Worm (Caenorhabditis elegans) whole organism, L4 larva: ENCODE measurements around the gene twk-8.

Source experiments
- D1046.2 ChIP-seq: fragments of 200-800 bp; sonication (Bioruptor generic); IDR thresholded peaks from 2 replicates; pipeline ENCODE4 v1.3.6; 2022; ENCODE audit warnings: missing genetic modification characterization, missing compliant biosample characterization
- F10B5.3 ChIP-seq: sonication (generic microtip); optimal IDR thresholded peaks from 2 replicates; lab custom pipeline; 2016; ENCODE audit warnings: mild to moderate bottlenecking, missing genetic modification characterization, missing compliant biosample characterization
- Y105C5A.15 ChIP-seq: fragments of 200-800 bp; sonication (Bioruptor generic); IDR thresholded peaks from 2 replicates; pipeline ENCODE4 v1.3.6; 2022; ENCODE audit warnings: missing genetic modification characterization, missing compliant biosample characterization
- aha-1 ChIP-seq: fragments of 150-350 bp; peaks from one replicate; lab custom pipeline; 2014; ENCODE audit warnings: missing biosample characterization, missing genetic modification characterization
- attf-4 ChIP-seq: sonication (generic microtip); optimal IDR thresholded peaks from 3 replicates; lab custom pipeline; 2017; ENCODE audit warnings: missing biosample characterization, missing genetic modification characterization
- ceh-82 ChIP-seq: sonication (generic microtip); optimal IDR thresholded peaks from 2 replicates; lab custom pipeline; 2017; ENCODE audit warnings: missing biosample characterization, missing genetic modification characterization
- cey-2 ChIP-seq: sonication (generic microtip); optimal IDR thresholded peaks from 3 replicates; lab custom pipeline; 2017; ENCODE audit warnings: missing genetic modification characterization, mild to moderate bottlenecking, missing compliant biosample characterization, antibody characterized with exemption, borderline replicate concordance; ENCODE audit not compliant: insufficient read depth
- ctbp-1 ChIP-seq: fragments of 200-800 bp; sonication (Bioruptor generic); IDR thresholded peaks from 2 replicates; pipeline ENCODE4 v1.3.6; 2022; ENCODE audit warnings: missing genetic modification reagents, missing genetic modification characterization, missing compliant biosample characterization
- daf-16 ChIP-seq, 3 experiments: sonication (generic microtip); optimal IDR thresholded peaks; 2 replicates each; lab custom pipeline; 2016 to 2017; ENCODE audit warnings: missing genetic modification characterization in 3 of 3, missing genetic modification reagents in 3 of 3, mild to moderate bottlenecking in 2 of 3, missing compliant biosample characterization in 2 of 3, missing biosample characterization in 1 of 3, moderate library complexity in 1 of 3
- daf-19 ChIP-seq: fragments of 200-800 bp; sonication (Bioruptor generic); conservative IDR thresholded peaks from 2 replicates; pipeline ENCODE4 v1.3.6; 2022; ENCODE audit warnings: missing genetic modification characterization, missing compliant biosample characterization
- dmd-6 ChIP-seq: fragments of 200-800 bp; sonication (Bioruptor generic); IDR thresholded peaks from 2 replicates; pipeline ENCODE4 v1.3.6; 2022; ENCODE audit warnings: missing genetic modification reagents, missing genetic modification characterization, missing compliant biosample characterization
- dmd-8 ChIP-seq: fragments of 200-800 bp; sonication (Bioruptor generic); IDR thresholded peaks from 2 replicates; pipeline ENCODE4 v1.3.6; 2022; ENCODE audit warnings: missing genetic modification characterization, missing compliant biosample characterization
- fos-1 ChIP-seq: fragments of 150-350 bp; optimal IDR thresholded peaks from 2 replicates; lab custom pipeline; 2014; ENCODE audit warnings: missing biosample characterization, missing genetic modification characterization
- hif-1 ChIP-seq, 2 experiments: sonication (generic microtip); optimal IDR thresholded peaks; 2 replicates each; lab custom pipeline; 2016 to 2017; ENCODE audit warnings: missing compliant biosample characterization in 2 of 2, missing genetic modification characterization in 2 of 2, missing genetic modification reagents in 2 of 2, missing genotype in 2 of 2, mild to moderate bottlenecking in 1 of 2
- hlh-11 ChIP-seq: fragments of 200-800 bp; sonication (Bioruptor generic); optimal IDR thresholded peaks from 2 replicates; lab custom pipeline; 2018; ENCODE audit warnings: mild to moderate bottlenecking, missing genetic modification characterization, missing compliant biosample characterization
- hlh-30 ChIP-seq: sonication (generic microtip); optimal IDR thresholded peaks from 2 replicates; lab custom pipeline; 2017; ENCODE audit warnings: antibody characterized with exemption, mild to moderate bottlenecking, missing genetic modification characterization, missing compliant biosample characterization; ENCODE audit not compliant: insufficient read depth
- hmg-1.1 ChIP-seq: fragments of 200-800 bp; sonication (Bioruptor generic); IDR thresholded peaks from 2 replicates; pipeline ENCODE4 v1.3.6; 2022; ENCODE audit warnings: missing genetic modification reagents, missing genetic modification characterization, missing compliant biosample characterization
- lin-15B ChIP-seq: fragments of 150-350 bp; sonication (generic microtip); optimal IDR thresholded peaks from 3 replicates; lab custom pipeline; 2014; ENCODE audit warnings: missing biosample characterization, missing genetic modification characterization
- lin-39 ChIP-seq: fragments of 150-350 bp; optimal IDR thresholded peaks from 2 replicates; lab custom pipeline; 2014; ENCODE audit warnings: missing biosample characterization, missing genetic modification reagents, missing genetic modification characterization
- lir-3 ChIP-seq: sonication (generic microtip); optimal IDR thresholded peaks from 2 replicates; lab custom pipeline; 2016; ENCODE audit warnings: mild to moderate bottlenecking, missing genetic modification characterization, missing compliant biosample characterization
- lsy-2 ChIP-seq, 2 experiments: fragments of 150-350 bp in 1 of 2; sonication (generic microtip) in 1 of 2; optimal IDR thresholded peaks; 2 replicates each; lab custom pipeline; 2014 to 2017; ENCODE audit warnings: missing biosample characterization in 2 of 2, missing genetic modification characterization in 2 of 2
- madf-5 ChIP-seq, 2 experiments: fragments of 200-800 bp; sonication (Bioruptor generic); IDR thresholded peaks; 2 replicates each; pipeline ENCODE4 v1.3.6; 2022; ENCODE audit warnings: missing compliant biosample characterization in 2 of 2, missing genetic modification characterization in 2 of 2
- mdl-1 ChIP-seq, 2 experiments: fragments of 150-350 bp in 1 of 2; sonication (generic microtip) in 1 of 2; optimal IDR thresholded peaks; 2 replicates each; lab custom pipeline; 2014 to 2017; ENCODE audit warnings: missing biosample characterization in 2 of 2, missing genetic modification characterization in 2 of 2
- mdt-29 ChIP-seq: fragments of 200-800 bp; sonication (Bioruptor generic); IDR thresholded peaks from 2 replicates; pipeline ENCODE4 v1.3.6; 2022; ENCODE audit warnings: missing genetic modification reagents, missing genetic modification characterization, missing compliant biosample characterization
- mep-1 ChIP-seq: fragments of 150-350 bp; sonication (generic microtip); optimal IDR thresholded peaks from 3 replicates; lab custom pipeline; 2014; ENCODE audit warnings: missing biosample characterization, missing genetic modification characterization
- mxl-3 ChIP-seq: fragments of 200-800 bp; sonication (Bioruptor generic); optimal IDR thresholded peaks from 2 replicates; lab custom pipeline; 2018; ENCODE audit warnings: mild to moderate bottlenecking, missing genetic modification characterization, missing compliant biosample characterization
- nhr-10 ChIP-seq: fragments of 150-350 bp; optimal IDR thresholded peaks from 2 replicates; lab custom pipeline; 2014; ENCODE audit warnings: missing biosample characterization, missing genetic modification characterization
- nhr-102 ChIP-seq: sonication (generic microtip); optimal IDR thresholded peaks from 2 replicates; lab custom pipeline; 2016; ENCODE audit warnings: mild to moderate bottlenecking, missing genetic modification characterization, moderate library complexity, missing compliant biosample characterization
- nhr-25 ChIP-seq: sonication (generic microtip); optimal IDR thresholded peaks from 2 replicates; lab custom pipeline; 2017; ENCODE audit warnings: missing genetic modification characterization, mild to moderate bottlenecking, missing compliant biosample characterization, antibody characterized with exemption, moderate library complexity, borderline replicate concordance; ENCODE audit not compliant: insufficient read depth
- nhr-28 ChIP-seq: fragments of 150-350 bp; optimal IDR thresholded peaks from 2 replicates; lab custom pipeline; 2014; ENCODE audit warnings: missing biosample characterization, missing genetic modification characterization
- php-3 ChIP-seq: fragments of 200-800 bp; sonication (Bioruptor generic); IDR thresholded peaks from 2 replicates; pipeline ENCODE4 v1.3.6; 2022; ENCODE audit warnings: missing genetic modification reagents, missing genetic modification characterization, missing compliant biosample characterization
- pqm-1 ChIP-seq: sonication (generic microtip); optimal IDR thresholded peaks from 2 replicates; lab custom pipeline; 2017; ENCODE audit warnings: missing biosample characterization, missing genetic modification characterization
- sdz-12 ChIP-seq: fragments of 200-800 bp; sonication (Bioruptor generic); optimal IDR thresholded peaks from 2 replicates; lab custom pipeline; 2018; ENCODE audit warnings: mild to moderate bottlenecking, missing genetic modification characterization, missing compliant biosample characterization
- set-16 ChIP-seq: fragments of 200-800 bp; sonication (Bioruptor generic); IDR thresholded peaks from 2 replicates; pipeline ENCODE4 v1.3.6; 2022; ENCODE audit warnings: missing genetic modification reagents, missing genetic modification characterization, missing compliant biosample characterization
- skn-1 ChIP-seq: fragments of 150-350 bp; optimal IDR thresholded peaks from 2 replicates; lab custom pipeline; 2014; ENCODE audit warnings: missing biosample characterization, missing genetic modification characterization
- snpc-1.2 ChIP-seq: fragments of 200-800 bp; sonication (Bioruptor generic); IDR thresholded peaks from 2 replicates; pipeline ENCODE4 v1.3.6; 2022; ENCODE audit warnings: missing genetic modification reagents, missing genetic modification characterization, missing compliant biosample characterization
- spr-1 ChIP-seq: sonication (generic microtip); optimal IDR thresholded peaks from 2 replicates; lab custom pipeline; 2016; ENCODE audit warnings: mild to moderate bottlenecking, missing genetic modification characterization, missing compliant biosample characterization
- tra-1 ChIP-seq: fragments of 200-800 bp; sonication (Bioruptor generic); IDR thresholded peaks from 2 replicates; pipeline ENCODE4 v1.3.6; 2022; ENCODE audit warnings: missing genetic modification reagents, missing genetic modification characterization, missing compliant biosample characterization
- unc-130 ChIP-seq: sonication (generic microtip); optimal IDR thresholded peaks from 2 replicates; lab custom pipeline; 2016; ENCODE audit warnings: missing genetic modification reagents, missing genetic modification characterization, missing compliant biosample characterization
- unc-39 ChIP-seq: sonication (generic microtip); optimal IDR thresholded peaks from 2 replicates; lab custom pipeline; 2017; ENCODE audit warnings: missing biosample characterization, missing genetic modification characterization
- unc-62 ChIP-seq, 3 experiments: fragments of 150-350 bp in 1 of 3; sonication (generic microtip); optimal IDR thresholded peaks in 2 of 3; peaks in 1 of 3; 1 replicate in 1 of 3; 2 replicates in 2 of 3; lab custom pipeline; 2014 to 2017; ENCODE audit warnings: missing biosample characterization in 3 of 3, missing genetic modification characterization in 3 of 3, missing genetic modification reagents in 3 of 3, missing genotype in 1 of 3
- vab-7 ChIP-seq: fragments of 200-800 bp; sonication (Bioruptor generic); IDR thresholded peaks from 2 replicates; pipeline ENCODE4 v1.3.6; 2022; ENCODE audit warnings: missing genetic modification reagents, missing genetic modification characterization, missing compliant biosample characterization
- zfp-2 ChIP-seq: sonication (generic microtip); optimal IDR thresholded peaks from 2 replicates; lab custom pipeline; 2016; ENCODE audit warnings: mild to moderate bottlenecking, missing genetic modification characterization, missing compliant biosample characterization
- zip-11 ChIP-seq: fragments of 200-800 bp; sonication (Bioruptor generic); IDR thresholded peaks from 2 replicates; pipeline ENCODE4 v1.3.6; 2022; ENCODE audit warnings: missing genetic modification characterization, missing compliant biosample characterization
- ztf-11 ChIP-seq: fragments of 150-350 bp; optimal IDR thresholded peaks from 2 replicates; lab custom pipeline; 2014; ENCODE audit warnings: missing biosample characterization, missing genetic modification characterization

twk-8 gene

DNA sequence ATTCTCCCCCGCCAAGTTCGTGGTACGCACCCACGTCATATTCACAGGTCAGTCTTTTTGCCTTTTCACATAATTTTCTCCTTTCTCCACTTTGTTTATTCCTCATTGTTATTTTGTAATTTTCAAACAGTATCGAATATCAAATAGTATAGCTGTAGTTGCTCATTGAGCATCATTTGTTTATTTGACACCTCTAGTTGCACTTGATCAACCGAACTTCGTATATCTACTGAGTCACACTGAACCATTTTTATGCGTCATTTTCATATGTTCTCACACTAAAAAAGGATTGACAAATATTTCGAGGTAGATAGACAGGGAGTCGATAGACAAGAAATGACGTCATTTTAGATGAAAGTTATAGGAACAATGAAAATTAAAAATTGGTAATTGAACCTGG lies 38.1 kb downstream of the twk-8 start:
- TF ChIP-seq php-3 (no peak), aha-1 (tag; lab: Kevin White, UChicago) (peak; percentile 91), unc-62 (GFP tag; optimal IDR thresholded peaks at IDR 0.05 in 1 of 2; lab: Kevin White, UChicago) (no peak), unc-62 (tag; optimal IDR thresholded peaks at IDR 0.05; lab: Kevin White, UChicago) (no peak)
- TF ChIP-seq, all 104 proteins: peak for 1

DNA sequence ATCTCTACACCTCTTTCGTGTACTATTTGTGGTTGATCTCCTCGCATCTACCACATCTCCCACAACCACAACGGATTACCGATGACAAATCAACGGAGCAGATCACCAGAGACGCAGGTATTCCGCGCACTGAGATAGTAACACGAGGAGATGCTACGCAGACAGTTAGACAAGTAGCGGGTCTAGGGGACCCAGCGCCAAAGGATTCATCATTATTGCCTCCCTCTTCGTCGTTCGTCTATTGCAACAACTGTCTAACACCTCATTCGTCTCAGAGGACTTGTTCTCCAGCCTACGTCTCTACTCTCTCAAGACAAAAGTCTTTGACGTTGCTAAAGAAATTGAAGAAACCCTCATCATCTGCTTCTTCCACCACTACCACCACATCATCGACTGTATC lies 39.4 kb downstream of the twk-8 start:
- TF ChIP-seq aha-1 (tag; lab: Kevin White, UChicago): peak; percentile 81
- TF ChIP-seq nhr-25: peak; percentile 51
- peak; percentile 67 for TF ChIP-seq mxl-3 (GFP tag; lab: Kevin White, UChicago)
- no peak for TF ChIP-seq set-16 (GFP tag; lab: Robert Waterston, UW)
- TF ChIP-seq ceh-82 (tag; lab: Kevin White, UChicago): no peak
- no peak for TF ChIP-seq attf-4 (tag; lab: Kevin White, UChicago)
- TF ChIP-seq ztf-11: no peak
- peak; percentile 72 for TF ChIP-seq hlh-30 (tag; lab: Kevin White, UChicago)
- peak; percentile 58 for TF ChIP-seq mep-1 (tag; lab: Kevin White, UChicago)
- TF ChIP-seq Y105C5A.15 (GFP tag; lab: Robert Waterston, UW): no peak
- peak; percentile 56 for TF ChIP-seq hlh-11 (tag; lab: Kevin White, UChicago)
- TF ChIP-seq php-3: no peak
- 0 out of 2 replicates have a peak, but pooled peaks have one; percentile 41 for TF ChIP-seq hmg-1.1 (GFP tag; lab: Robert Waterston, UW)
- TF ChIP-seq mdl-1 (tag; optimal IDR thresholded peaks at IDR 0.05; lab: Kevin White, UChicago): peak; percentile 62 to 84
- peak; percentile 74 for TF ChIP-seq nhr-28 (tag; lab: Kevin White, UChicago)
- TF ChIP-seq hif-1 (tag; optimal IDR thresholded peaks at IDR 0.05; lab: Kevin White, UChicago): peak in 1 of 2 experiments; percentile 23
- no peak for TF ChIP-seq lsy-2 (tag; optimal IDR thresholded peaks at IDR 0.05; lab: Kevin White, UChicago)
- no peak for TF ChIP-seq spr-1 (tag; lab: Kevin White, UChicago)
- no peak for TF ChIP-seq lin-39

DNA sequence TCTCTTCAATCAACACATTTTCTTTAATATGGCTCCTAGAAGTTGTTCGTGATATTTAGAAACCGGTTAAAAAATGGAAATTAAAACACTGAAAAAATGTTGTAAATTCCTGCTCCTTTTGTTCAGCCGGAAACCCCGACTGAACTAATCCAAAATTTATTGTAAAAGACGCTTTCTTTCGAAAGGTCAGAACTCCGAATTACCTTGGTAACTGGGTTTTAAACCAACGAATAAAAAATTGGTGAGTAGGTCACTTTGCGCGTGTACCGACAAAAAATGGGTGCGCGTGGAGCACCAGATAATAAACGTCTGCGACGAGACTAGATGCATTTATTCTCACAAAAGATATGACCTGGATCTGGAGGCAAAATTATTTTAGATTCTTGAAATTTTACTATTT lies 48.5 kb downstream of the twk-8 start:
- TF ChIP-seq cey-2: no peak
- TF ChIP-seq nhr-10: no peak
- TF ChIP-seq mxl-3 (GFP tag; lab: Kevin White, UChicago): no peak
- TF ChIP-seq daf-19 (GFP tag; lab: Robert Waterston, UW): no peak
- no peak for TF ChIP-seq daf-16 (GFP tag; optimal IDR thresholded peaks at IDR 0.05; lab: Kevin White, UChicago)
- peak; percentile 19 for TF ChIP-seq daf-16 (tag; optimal IDR thresholded peaks at IDR 0.05; lab: Kevin White, UChicago)
- no peak for TF ChIP-seq lir-3 (tag; lab: Kevin White, UChicago)
- TF ChIP-seq snpc-1.2: peak; percentile 88
- TF ChIP-seq madf-5 (GFP tag; IDR thresholded peaks at IDR 0.05; lab: Robert Waterston, UW): no peak
- no peak for TF ChIP-seq F10B5.3
- no peak for TF ChIP-seq set-16 (GFP tag; lab: Robert Waterston, UW)
- no peak for TF ChIP-seq vab-7
- TF ChIP-seq tra-1 (GFP tag; lab: Robert Waterston, UW): no peak
- TF ChIP-seq sdz-12 (GFP tag; lab: Kevin White, UChicago): no peak
- no peak for TF ChIP-seq nhr-28 (tag; lab: Kevin White, UChicago)
- no peak for TF ChIP-seq mdt-29 (GFP tag; lab: Robert Waterston, UW)
- no peak for TF ChIP-seq unc-130 (GFP tag; lab: Kevin White, UChicago)
- peak; percentile 30 for TF ChIP-seq nhr-102 (tag; lab: Kevin White, UChicago)
- 0 out of 2 replicates have a peak, but pooled peaks have one; percentile 11 for TF ChIP-seq Y105C5A.15 (GFP tag; lab: Robert Waterston, UW)
- TF ChIP-seq lin-15B: no peak
- no peak for TF ChIP-seq D1046.2 (GFP tag; lab: Robert Waterston, UW)
- no peak for TF ChIP-seq aha-1 (tag; lab: Kevin White, UChicago)
- TF ChIP-seq zip-11 (GFP tag; lab: Robert Waterston, UW): no peak
- no peak for TF ChIP-seq skn-1 (tag; lab: Kevin White, UChicago)
- no peak for TF ChIP-seq attf-4 (tag; lab: Kevin White, UChicago)
- no peak for TF ChIP-seq dmd-6
- no peak for TF ChIP-seq unc-39 (tag; lab: Kevin White, UChicago)
- no peak for TF ChIP-seq zfp-2 (tag; lab: Kevin White, UChicago)
- TF ChIP-seq php-3: 0 out of 2 replicates have a peak, but pooled peaks have one; percentile 18
- TF ChIP-seq ctbp-1 (GFP tag; lab: Robert Waterston, UW): no peak
- TF ChIP-seq hlh-30 (tag; lab: Kevin White, UChicago): no peak
- no peak for TF ChIP-seq fos-1 (tag; lab: Kevin White, UChicago)
- no peak for TF ChIP-seq dmd-8 (GFP tag; lab: Robert Waterston, UW)
- TF ChIP-seq pqm-1 (tag; lab: Kevin White, UChicago): no peak
- no peak for TF ChIP-seq unc-62 (GFP tag; optimal IDR thresholded peaks at IDR 0.05 in 1 of 2; lab: Kevin White, UChicago)
- no peak for TF ChIP-seq unc-62 (tag; optimal IDR thresholded peaks at IDR 0.05; lab: Kevin White, UChicago)
